Worm (Caenorhabditis elegans) whole organism, L1 larva: Measurements from ENCODE around the gene ugt-60.

Source experiments
- isw-1 ChIP-seq: fragments of 200-800 bp; sonication (Bioruptor generic); IDR thresholded peaks from 2 replicates; pipeline ENCODE4 v1.3.6; 2022; ENCODE audit warnings: missing genetic modification characterization, missing compliant biosample characterization
- rnt-1 ChIP-seq: sonication (generic microtip); optimal IDR thresholded peaks from 2 replicates; lab custom pipeline; 2016; ENCODE audit warnings: mild to moderate bottlenecking, missing genetic modification characterization, moderate library complexity, missing compliant biosample characterization

The ugt-60 gene

DNA sequence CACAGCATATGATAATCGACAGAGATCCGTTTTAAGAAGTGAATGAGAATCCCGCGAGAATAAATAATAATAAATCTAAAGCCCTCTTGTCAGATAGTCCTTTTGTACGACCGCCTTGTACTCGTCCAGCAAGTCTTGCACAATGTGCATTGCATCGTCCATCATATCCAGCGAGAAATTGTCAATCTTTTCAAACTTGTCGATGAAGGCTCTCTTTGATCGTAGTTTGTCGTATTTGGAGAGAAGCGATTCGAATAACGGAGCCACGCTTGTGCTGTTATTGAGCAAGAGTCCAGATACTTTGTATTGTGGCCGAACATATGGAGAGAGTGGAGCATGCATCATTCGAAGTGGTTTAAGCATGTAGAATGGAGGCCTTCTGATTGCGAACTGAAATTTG, 52.2 kb downstream of the ugt-60 start:
- TF ChIP-seq rnt-1 (tag; lab: Kevin White, UChicago) (peak; percentile 19), isw-1 (GFP tag; lab: Robert Waterston, UW) (no peak)
